Fruit fly (Drosophila melanogaster) whole organism, wandering third instar larva: ENCODE measurements around the gene Rad17.

ENCODE experiments used
- Abd-B ChIP-seq: fragments of >200 bp; optimal IDR thresholded peaks from 2 replicates; lab custom pipeline; 2017; ENCODE audit warnings: missing biosample characterization, missing genetic modification characterization
- CG32264 ChIP-seq: fragments of 200-800 bp; sonication (Bioruptor generic); optimal IDR thresholded peaks from 2 replicates; lab custom pipeline; 2016; ENCODE audit warnings: missing biosample characterization, missing genetic modification characterization
- CG9705 ChIP-seq: fragments of 200-800 bp; sonication (Bioruptor generic); optimal IDR thresholded peaks from 2 replicates; lab custom pipeline; 2018; ENCODE audit warnings: missing biosample characterization, mild to moderate bottlenecking, missing genetic modification characterization
- CrebA ChIP-seq: fragments of 200-800 bp; sonication (Bioruptor generic); optimal IDR thresholded peaks from 2 replicates; lab custom pipeline; 2016; ENCODE audit warnings: missing biosample characterization, mild to moderate bottlenecking, missing genetic modification characterization, borderline replicate concordance
- Dfd ChIP-seq: fragments of >200 bp; optimal IDR thresholded peaks from 2 replicates; lab custom pipeline; 2017; ENCODE audit warnings: missing biosample characterization, missing genetic modification characterization
- Dif ChIP-seq: fragments of 200-275, 200-300 bp; sonication (Bioruptor generic); optimal IDR thresholded peaks from 2 replicates; lab custom pipeline; 2018; ENCODE audit warnings: missing biosample characterization, missing genetic modification characterization; ENCODE audit not compliant: partially characterized antibody
- GATAd ChIP-seq: sonication (Bioruptor generic); optimal IDR thresholded peaks from 2 replicates; lab custom pipeline; 2016; ENCODE audit warnings: missing biosample characterization, missing genetic modification characterization
- HLH106 ChIP-seq: fragments of 200-800 bp; optimal IDR thresholded peaks from 3 replicates; lab custom pipeline; 2019; ENCODE audit warnings: missing biosample characterization, mild to moderate bottlenecking, missing genetic modification characterization, moderate library complexity
- Hnf4 ChIP-seq: fragments of 200-800 bp; sonication (Bioruptor generic); optimal IDR thresholded peaks from 2 replicates; lab custom pipeline; 2016; ENCODE audit warnings: missing biosample characterization, mild to moderate bottlenecking, missing genetic modification characterization
- Hr78 ChIP-seq: fragments of >200 bp; optimal IDR thresholded peaks from 2 replicates; lab custom pipeline; 2017; ENCODE audit warnings: missing biosample characterization, missing genetic modification characterization
- Hr83 ChIP-seq: fragments of 200-300 bp; sonication (Bioruptor generic); optimal IDR thresholded peaks from 2 replicates; lab custom pipeline; 2016; ENCODE audit warnings: missing biosample characterization, mild to moderate bottlenecking, missing genetic modification characterization, moderate library complexity; ENCODE audit not compliant: poor library complexity, severe bottlenecking
- Jra ChIP-seq: sonication (Bioruptor generic); optimal IDR thresholded peaks from 2 replicates; lab custom pipeline; 2016; ENCODE audit warnings: missing biosample characterization, missing genetic modification characterization
- Mio ChIP-seq: sonication (Bioruptor generic); optimal IDR thresholded peaks from 2 replicates; lab custom pipeline; 2016; ENCODE audit warnings: missing biosample characterization, missing genetic modification characterization
- Myc ChIP-seq: fragments of >200 bp; optimal IDR thresholded peaks from 2 replicates; lab custom pipeline; 2017
- N ChIP-seq: fragments of >200 bp; optimal IDR thresholded peaks from 2 replicates; lab custom pipeline; 2018; ENCODE audit warnings: missing biosample characterization, missing external identifiers, missing genetic modification characterization
- OdsH ChIP-seq: fragments of 200-800 bp; sonication (Bioruptor generic); optimal IDR thresholded peaks from 2 replicates; lab custom pipeline; 2016; ENCODE audit warnings: missing biosample characterization, mild to moderate bottlenecking, missing genetic modification characterization
- Rel ChIP-seq, 2 experiments: fragments of 200-800 bp; sonication (Bioruptor generic) in 1 of 2; optimal IDR thresholded peaks; 2 replicates in 1 of 2; 3 replicates in 1 of 2; lab custom pipeline; 2016 to 2019; ENCODE audit warnings: mild to moderate bottlenecking in 2 of 2, missing biosample characterization in 2 of 2, missing genetic modification characterization in 2 of 2, moderate library complexity in 1 of 2
- Sp1 ChIP-seq: fragments of 200-800 bp; sonication (Bioruptor generic); optimal IDR thresholded peaks from 3 replicates; lab custom pipeline; 2019; ENCODE audit warnings: missing biosample characterization, mild to moderate bottlenecking, missing genetic modification characterization, moderate library complexity
- Vsx2 ChIP-seq: fragments of 200-300, 225-300 bp; sonication (Bioruptor generic); optimal IDR thresholded peaks from 2 replicates; lab custom pipeline; 2018; ENCODE audit warnings: missing biosample characterization, missing genetic modification characterization; ENCODE audit not compliant: partially characterized antibody
- br ChIP-seq: fragments of 200-800 bp; sonication (Bioruptor generic); optimal IDR thresholded peaks from 2 replicates; lab custom pipeline; 2016; ENCODE audit warnings: missing biosample characterization, missing genetic modification characterization
- brk ChIP-seq: fragments of 200-800 bp; sonication (Bioruptor generic); optimal IDR thresholded peaks from 2 replicates; lab custom pipeline; 2016; ENCODE audit warnings: missing biosample characterization, mild to moderate bottlenecking, missing genetic modification characterization
- dl ChIP-seq, 2 experiments: fragments of 175-275, 200-275 bp in 1 of 2; fragments of 200-275 bp in 1 of 2; sonication (Bioruptor generic); optimal IDR thresholded peaks; lab custom pipeline; 2018; ENCODE audit warnings: mild to moderate bottlenecking in 2 of 2, missing biosample characterization in 2 of 2, missing genetic modification characterization in 2 of 2, moderate library complexity in 2 of 2; ENCODE audit not compliant: partially characterized antibody in 2 of 2, insufficient read depth in 1 of 2
- dmrt93B ChIP-seq: fragments of 200-800 bp; sonication (Bioruptor generic); optimal IDR thresholded peaks from 2 replicates; lab custom pipeline; 2018; ENCODE audit warnings: missing biosample characterization, mild to moderate bottlenecking, missing genetic modification characterization
- dsf ChIP-seq: sonication (Bioruptor generic); optimal IDR thresholded peaks from 2 replicates; lab custom pipeline; 2016; ENCODE audit warnings: missing biosample characterization, missing genetic modification characterization, borderline replicate concordance
- ey ChIP-seq: fragments of 200-800 bp; sonication (Bioruptor generic); optimal IDR thresholded peaks from 2 replicates; lab custom pipeline; 2016; ENCODE audit warnings: missing biosample characterization, missing genetic modification characterization
- foxo ChIP-seq, 2 experiments: fragments of 200-800 bp; sonication (Bioruptor generic); optimal IDR thresholded peaks; 2 replicates in 1 of 2; 3 replicates in 1 of 2; lab custom pipeline; 2016 to 2017; ENCODE audit warnings: missing biosample characterization in 2 of 2, missing genetic modification characterization in 2 of 2
- fru ChIP-seq: fragments of 200-800 bp; sonication (Bioruptor generic); optimal IDR thresholded peaks from 3 replicates; lab custom pipeline; 2016; ENCODE audit warnings: missing biosample characterization, mild to moderate bottlenecking, missing genetic modification characterization
- h ChIP-seq: fragments of 200-800 bp; sonication (Bioruptor generic); optimal IDR thresholded peaks from 3 replicates; lab custom pipeline; 2016; ENCODE audit warnings: missing biosample characterization, mild to moderate bottlenecking, missing genetic modification characterization
- jim ChIP-seq: fragments of 175-275, 200-325 bp; sonication (Bioruptor generic); optimal IDR thresholded peaks from 2 replicates; lab custom pipeline; 2016; ENCODE audit warnings: missing biosample characterization, mild to moderate bottlenecking, missing genetic modification characterization
- lola ChIP-seq: fragments of >200 bp; optimal IDR thresholded peaks from 2 replicates; lab custom pipeline; 2017; ENCODE audit warnings: missing biosample characterization, missing genetic modification characterization
- pan ChIP-seq: fragments of >200 bp; optimal IDR thresholded peaks from 2 replicates; lab custom pipeline; 2017
- psq ChIP-seq: fragments of 200-800 bp; sonication (Bioruptor generic); optimal IDR thresholded peaks from 3 replicates; lab custom pipeline; 2017; ENCODE audit warnings: missing biosample characterization, mild to moderate bottlenecking, missing genetic modification characterization, moderate library complexity
- rgr ChIP-seq: fragments of 200-800 bp; sonication (Bioruptor generic); optimal IDR thresholded peaks from 3 replicates; lab custom pipeline; 2016; ENCODE audit warnings: missing biosample characterization, mild to moderate bottlenecking, missing genetic modification characterization
- sage ChIP-seq: fragments of 200-800 bp; sonication (Bioruptor generic); optimal IDR thresholded peaks from 2 replicates; lab custom pipeline; 2016; ENCODE audit warnings: missing biosample characterization, mild to moderate bottlenecking, missing genetic modification characterization
- sv ChIP-seq: fragments of 200-800 bp; sonication (Bioruptor generic); optimal IDR thresholded peaks from 3 replicates; lab custom pipeline; 2016; ENCODE audit warnings: missing biosample characterization, missing genetic modification characterization
- tai ChIP-seq: sonication (Bioruptor generic); optimal IDR thresholded peaks from 2 replicates; lab custom pipeline; 2016; ENCODE audit warnings: missing biosample characterization, missing genetic modification characterization
- usp ChIP-seq: fragments of >200 bp; optimal IDR thresholded peaks from 2 replicates; lab custom pipeline; 2017; ENCODE audit warnings: missing biosample characterization, missing genetic modification characterization
- woc ChIP-seq: sonication (Bioruptor generic); optimal IDR thresholded peaks from 2 replicates; lab custom pipeline; 2016; ENCODE audit warnings: missing biosample characterization, mild to moderate bottlenecking, missing genetic modification characterization

Gene Rad17

DNA sequence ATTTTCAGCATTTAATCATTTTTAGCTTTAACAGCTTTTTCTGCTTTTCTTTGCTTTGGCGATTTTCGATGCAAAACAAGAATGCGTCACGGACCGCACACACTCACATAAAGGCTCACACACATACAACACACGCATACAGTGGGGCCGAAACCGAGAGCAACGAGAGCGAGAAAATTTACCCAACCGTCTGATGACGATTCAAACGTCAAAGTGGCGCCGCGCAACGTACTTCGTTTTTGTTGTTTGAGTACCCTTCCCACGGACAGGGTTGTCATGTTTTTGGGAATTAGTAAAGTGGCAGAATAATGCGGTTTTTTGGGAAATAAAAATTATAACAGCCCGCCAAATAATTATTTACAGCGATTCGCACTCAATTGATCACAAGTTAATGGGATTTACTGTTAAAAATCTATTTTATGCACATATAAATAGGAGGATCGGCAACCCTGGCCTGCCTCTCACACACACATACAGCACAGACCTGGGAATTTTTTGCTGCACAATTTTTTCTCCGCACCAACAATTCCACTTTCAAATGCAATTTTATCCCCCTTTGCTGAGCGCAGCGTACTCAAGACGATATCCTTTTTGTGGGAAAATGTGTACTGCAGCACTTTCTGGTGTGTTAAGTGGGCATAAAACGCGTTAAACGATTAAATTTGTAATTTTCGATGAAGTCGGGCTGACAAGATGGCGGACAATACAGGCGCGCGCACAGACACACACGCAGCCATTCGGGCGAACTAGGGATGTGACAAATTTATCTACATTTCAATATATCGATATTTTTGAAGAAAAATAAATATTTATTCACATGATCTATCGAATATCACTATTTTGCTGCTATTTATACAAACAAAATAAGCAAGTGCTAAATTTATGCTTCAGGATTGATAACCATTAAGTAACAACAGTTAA lies 7.8 kb downstream of the Rad17 start:
- peak; percentile 85 for TF ChIP-seq sage (GFP tag; lab: Kevin White, UChicago)
- no peak for TF ChIP-seq pan
- peak; percentile 93 for TF ChIP-seq CG32264 (GFP tag; lab: Kevin White, UChicago)
- peak; percentile 94 for TF ChIP-seq psq
- peak; percentile 95 for TF ChIP-seq woc
- peak; percentile 96 for TF ChIP-seq rgr (GFP tag; lab: Kevin White, UChicago)
- TF ChIP-seq Dif (GFP tag; lab: Kevin White, UChicago): peak; percentile 71
- TF ChIP-seq usp (GFP tag; lab: Kevin White, UChicago): no peak
- peak; percentile 89 for TF ChIP-seq brk
- no peak for TF ChIP-seq Vsx2 (GFP tag; lab: Kevin White, UChicago)
- TF ChIP-seq OdsH (GFP tag; lab: Kevin White, UChicago): peak; percentile 96
- peak; percentile 83 for TF ChIP-seq dsf (GFP tag; lab: Kevin White, UChicago)
- TF ChIP-seq Rel (GFP tag; optimal IDR thresholded peaks at IDR 0.05; lab: Kevin White, UChicago): peak; percentile 55
- peak; percentile 94 for TF ChIP-seq Rel (tag; optimal IDR thresholded peaks at IDR 0.05; lab: Kevin White, UChicago)
- TF ChIP-seq fru (GFP tag; lab: Kevin White, UChicago): peak; percentile 95
- TF ChIP-seq Jra (GFP tag; lab: Kevin White, UChicago): peak; percentile 88
- TF ChIP-seq dmrt93B (GFP tag; lab: Kevin White, UChicago): peak; percentile 85
- no peak for TF ChIP-seq lola (GFP tag; lab: Kevin White, UChicago)
- peak; percentile 96 for TF ChIP-seq br (GFP tag; lab: Kevin White, UChicago)
- TF ChIP-seq sv (GFP tag; lab: Kevin White, UChicago): peak; percentile 92
- peak; percentile 66 for TF ChIP-seq Mio
- TF ChIP-seq CG9705 (GFP tag; lab: Kevin White, UChicago): peak; percentile 95
- no peak for TF ChIP-seq Myc (lab: Kevin White, UChicago)
- TF ChIP-seq Abd-B (GFP tag; lab: Kevin White, UChicago): no peak
- no peak for TF ChIP-seq N (GFP tag; lab: Kevin White, UChicago)
- TF ChIP-seq Hnf4 (GFP tag; lab: Kevin White, UChicago): peak; percentile 84
- no peak for TF ChIP-seq CrebA (GFP tag; lab: Kevin White, UChicago)
- no peak for TF ChIP-seq Dfd
- peak; percentile 57 for TF ChIP-seq GATAd (GFP tag; lab: Kevin White, UChicago)
- peak; percentile 96 for TF ChIP-seq Sp1 (GFP tag; lab: Kevin White, UChicago)
- TF ChIP-seq HLH106 (tag; lab: Kevin White, UChicago): peak; percentile 96
- TF ChIP-seq Hr83: peak; percentile 71
- TF ChIP-seq Hr78 (GFP tag; lab: Kevin White, UChicago): no peak
- no peak for TF ChIP-seq jim (GFP tag; lab: Kevin White, UChicago)
- peak; percentile 81 to 97 for TF ChIP-seq foxo (GFP tag; optimal IDR thresholded peaks at IDR 0.05; lab: Kevin White, UChicago)
- peak in 1 of 2 experiments; percentile 34 for TF ChIP-seq dl (GFP tag; optimal IDR thresholded peaks at IDR 0.05; lab: Kevin White, UChicago; ENCODE audit: insufficient read depth in 1 of 2, partially characterized antibody in 2 of 2)
- TF ChIP-seq h (GFP tag; lab: Kevin White, UChicago): peak; percentile 97
- no peak for TF ChIP-seq tai (GFP tag; lab: Kevin White, UChicago)
- TF ChIP-seq ey (GFP tag; lab: Kevin White, UChicago): peak; percentile 96
- TF ChIP-seq, all 38 proteins: peak for 26
